Fruit fly (Drosophila melanogaster) whole organism, embryonic: Measurements from ENCODE around the gene grim.

Experiments
- bcd ChIP-seq: fragments of 200-800 bp; sonication (Bioruptor generic); optimal IDR thresholded peaks from 2 replicates; lab custom pipeline; 2017; ENCODE audit warnings: missing biosample characterization, mild to moderate bottlenecking, missing genetic modification characterization
- usp ChIP-seq: fragments of >200 bp; optimal IDR thresholded peaks from 2 replicates; lab custom pipeline; 2017; ENCODE audit warnings: missing biosample characterization, missing genetic modification characterization

- TF ChIP-seq usp (GFP tag; lab: Kevin White, UChicago) = no peak
- no peak for TF ChIP-seq bcd (GFP tag; lab: Kevin White, UChicago)
These were observed 36.1 kb downstream of the grim start for dm6 chr3L:18268070-18268626.
